Worm (Caenorhabditis elegans) whole organism, L4 larva: Measurements from ENCODE around the gene vit-6.

ENCODE experiments used
- R02D3.7 ChIP-seq: fragments of 150-350 bp; sonication (generic microtip); optimal IDR thresholded peaks from 3 replicates; lab custom pipeline; 2014; ENCODE audit warnings: missing biosample characterization, missing genetic modification characterization
- T20F7.1 ChIP-seq: fragments of 200-800 bp; sonication (Bioruptor generic); optimal IDR thresholded peaks from 2 replicates; lab custom pipeline; 2018; ENCODE audit warnings: mild to moderate bottlenecking, missing genetic modification characterization, missing compliant biosample characterization
- aha-1 ChIP-seq: fragments of 150-350 bp; peaks from one replicate; lab custom pipeline; 2014; ENCODE audit warnings: missing biosample characterization, missing genetic modification characterization
- ceh-28 ChIP-seq: fragments of 150-350 bp; optimal IDR thresholded peaks from 2 replicates; lab custom pipeline; 2014; ENCODE audit warnings: missing biosample characterization, missing genetic modification reagents, missing genetic modification characterization
- ctbp-1 ChIP-seq: fragments of 200-800 bp; sonication (Bioruptor generic); IDR thresholded peaks from 2 replicates; pipeline ENCODE4 v1.3.6; 2022; ENCODE audit warnings: missing genetic modification reagents, missing genetic modification characterization, missing compliant biosample characterization
- madf-5 ChIP-seq, 2 experiments: fragments of 200-800 bp; sonication (Bioruptor generic); IDR thresholded peaks; 2 replicates each; pipeline ENCODE4 v1.3.6; 2022; ENCODE audit warnings: missing compliant biosample characterization in 2 of 2, missing genetic modification characterization in 2 of 2
- mep-1 ChIP-seq: fragments of 150-350 bp; sonication (generic microtip); optimal IDR thresholded peaks from 3 replicates; lab custom pipeline; 2014; ENCODE audit warnings: missing biosample characterization, missing genetic modification characterization
- nhr-25 ChIP-seq: sonication (generic microtip); optimal IDR thresholded peaks from 2 replicates; lab custom pipeline; 2017; ENCODE audit warnings: missing genetic modification characterization, mild to moderate bottlenecking, missing compliant biosample characterization, antibody characterized with exemption, moderate library complexity, borderline replicate concordance; ENCODE audit not compliant: insufficient read depth
- nhr-77 ChIP-seq: fragments of 150-350 bp; optimal IDR thresholded peaks from 2 replicates; lab custom pipeline; 2014; ENCODE audit warnings: missing biosample characterization, missing genetic modification characterization
- saeg-2 ChIP-seq: fragments of 200-800 bp; sonication (Bioruptor generic); IDR thresholded peaks from 2 replicates; pipeline ENCODE4 v1.3.6; 2022; ENCODE audit warnings: missing genetic modification reagents, missing genetic modification characterization, missing compliant biosample characterization
- skn-1 ChIP-seq: fragments of 150-350 bp; optimal IDR thresholded peaks from 2 replicates; lab custom pipeline; 2014; ENCODE audit warnings: missing biosample characterization, missing genetic modification characterization
- zag-1 ChIP-seq: fragments of 150-350 bp; optimal IDR thresholded peaks from 2 replicates; lab custom pipeline; 2014; ENCODE audit warnings: missing biosample characterization, missing genetic modification characterization
- ztf-11 ChIP-seq: fragments of 150-350 bp; optimal IDR thresholded peaks from 2 replicates; lab custom pipeline; 2014; ENCODE audit warnings: missing biosample characterization, missing genetic modification characterization

DNA sequence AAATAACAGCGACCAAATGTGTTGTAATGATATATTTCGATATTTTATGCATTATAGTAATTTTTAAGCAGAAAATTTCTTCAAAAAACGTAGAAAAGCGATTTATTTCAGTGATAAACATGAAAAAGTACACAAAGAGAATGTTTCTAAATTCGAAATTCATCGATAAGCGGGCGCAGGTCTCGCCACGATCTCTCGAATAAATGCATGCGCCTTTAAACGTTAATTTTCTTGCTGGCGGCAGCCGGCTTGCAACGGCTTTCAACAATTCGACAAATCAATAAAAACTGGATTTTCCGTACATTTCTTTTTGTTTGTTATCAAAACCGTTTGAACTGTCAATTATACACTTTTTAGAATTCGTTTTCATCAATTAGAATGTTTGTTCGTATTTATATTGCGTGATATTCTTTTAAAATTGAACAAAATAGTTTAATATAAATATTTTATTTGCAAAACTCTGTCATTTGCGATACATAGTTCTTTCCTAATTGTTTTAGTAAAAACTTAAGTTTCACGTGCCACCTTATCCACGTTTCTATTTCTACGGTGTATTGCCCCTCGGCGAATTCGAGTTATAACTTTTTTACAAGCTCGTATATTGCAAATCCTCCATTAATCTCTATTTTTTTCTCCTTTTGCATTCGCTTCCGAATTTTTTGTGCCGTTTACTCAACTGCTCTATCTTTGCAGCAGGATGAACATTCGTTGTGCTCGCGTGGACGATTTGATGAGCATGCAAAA lies 28.8 kb downstream of the vit-6 start, which contains the start of gene daf-31:
- TF ChIP-seq ztf-11 (tag; lab: Kevin White, UChicago) (no peak), aha-1 (tag; lab: Kevin White, UChicago) (no peak), madf-5 (GFP tag; IDR thresholded peaks at IDR 0.05; lab: Robert Waterston, UW) (no peak), zag-1 (tag; lab: Kevin White, UChicago) (no peak), nhr-77 (tag; lab: Kevin White, UChicago) (no peak), skn-1 (no peak), nhr-25 (tag; lab: Kevin White, UChicago) (no peak), saeg-2 (GFP tag; lab: Robert Waterston, UW) (no peak), mep-1 (peak; percentile 60), ceh-28 (tag; lab: Kevin White, UChicago) (peak; percentile 4), ctbp-1 (no peak), R02D3.7 (tag; lab: Kevin White, UChicago) (no peak), T20F7.1 (peak; percentile 26)
